Fruit fly (Drosophila melanogaster) whole organism: ENCODE measurements around the gene Cbl.

Source experiments
- CG8478 ChIP-seq: fragments of >200 bp; optimal IDR thresholded peaks from 2 replicates; lab custom pipeline; 2018; ENCODE audit warnings: inconsistent platforms
- Dll ChIP-seq: fragments of >200 bp; optimal IDR thresholded peaks from 2 replicates; lab custom pipeline; 2017
- EcR ChIP-seq, 2 experiments: fragments of >200 bp; optimal IDR thresholded peaks; 2 replicates each; lab custom pipeline; 2017; ENCODE audit warnings: missing biosample characterization in 2 of 2, missing genetic modification characterization in 2 of 2, missing genetic modification reagents in 2 of 2
- pan ChIP-seq: fragments of >200 bp; optimal IDR thresholded peaks from 2 replicates; lab custom pipeline; 2017
- psq ChIP-seq: fragments of >200 bp; optimal IDR thresholded peaks from 2 replicates; lab custom pipeline; 2017
- usp ChIP-seq: fragments of >200 bp; optimal IDR thresholded peaks from 2 replicates; lab custom pipeline; 2017; ENCODE audit warnings: missing biosample characterization, missing genetic modification characterization, mixed read lengths

Gene Cbl

DNA sequence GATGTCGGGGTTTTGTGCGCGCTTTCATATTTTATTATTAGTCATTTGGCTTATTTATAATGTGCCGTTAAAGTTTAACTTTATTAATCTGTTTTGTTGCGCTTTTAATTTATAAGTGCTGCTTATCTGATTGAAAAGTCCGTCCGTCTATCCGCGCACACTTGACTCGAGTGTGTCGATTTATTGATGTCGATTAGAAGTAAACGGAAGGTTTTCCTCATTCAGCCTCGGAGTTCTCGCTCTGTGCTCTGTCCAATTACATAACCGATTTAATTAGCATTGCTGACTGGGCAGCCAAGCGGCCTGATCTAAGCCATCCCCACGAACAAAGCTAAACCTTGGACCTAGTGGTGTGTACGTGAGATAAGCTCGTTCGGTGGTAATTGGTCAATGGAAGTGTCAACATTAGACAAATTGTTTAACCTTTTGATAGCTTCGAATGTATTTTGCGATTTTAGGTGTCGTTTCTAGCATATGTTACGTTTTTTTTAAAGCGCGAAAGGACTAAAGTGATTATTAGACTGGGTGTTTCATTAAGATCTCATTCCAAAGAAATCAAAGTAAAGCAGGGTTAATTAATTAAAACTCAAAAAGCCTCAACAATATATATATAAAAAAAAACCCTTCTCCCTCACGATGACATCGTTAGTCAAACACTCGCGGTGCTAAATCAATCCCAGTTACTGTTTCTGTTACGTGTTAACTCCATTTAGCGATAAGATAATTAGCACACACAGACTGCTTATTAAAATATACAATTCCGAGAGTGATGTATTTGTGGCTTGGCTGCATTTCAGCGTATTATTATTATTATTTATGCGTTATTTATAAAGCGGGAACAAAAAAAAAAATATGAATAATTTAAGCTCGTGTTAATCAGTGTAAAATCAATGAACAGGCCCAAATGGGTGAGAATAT lies 28.9 kb downstream of the Cbl start:
- TF ChIP-seq EcR (GFP tag; optimal IDR thresholded peaks at IDR 0.05; lab: Kevin White, UChicago), result no peak
- TF ChIP-seq pan (lab: Kevin White, UChicago), result no peak
- TF ChIP-seq psq, result no peak
- TF ChIP-seq Dll, result no peak
- TF ChIP-seq usp (GFP tag; lab: Kevin White, UChicago), result no peak
- no peak for TF ChIP-seq CG8478 (lab: Kevin White, UChicago)

DNA sequence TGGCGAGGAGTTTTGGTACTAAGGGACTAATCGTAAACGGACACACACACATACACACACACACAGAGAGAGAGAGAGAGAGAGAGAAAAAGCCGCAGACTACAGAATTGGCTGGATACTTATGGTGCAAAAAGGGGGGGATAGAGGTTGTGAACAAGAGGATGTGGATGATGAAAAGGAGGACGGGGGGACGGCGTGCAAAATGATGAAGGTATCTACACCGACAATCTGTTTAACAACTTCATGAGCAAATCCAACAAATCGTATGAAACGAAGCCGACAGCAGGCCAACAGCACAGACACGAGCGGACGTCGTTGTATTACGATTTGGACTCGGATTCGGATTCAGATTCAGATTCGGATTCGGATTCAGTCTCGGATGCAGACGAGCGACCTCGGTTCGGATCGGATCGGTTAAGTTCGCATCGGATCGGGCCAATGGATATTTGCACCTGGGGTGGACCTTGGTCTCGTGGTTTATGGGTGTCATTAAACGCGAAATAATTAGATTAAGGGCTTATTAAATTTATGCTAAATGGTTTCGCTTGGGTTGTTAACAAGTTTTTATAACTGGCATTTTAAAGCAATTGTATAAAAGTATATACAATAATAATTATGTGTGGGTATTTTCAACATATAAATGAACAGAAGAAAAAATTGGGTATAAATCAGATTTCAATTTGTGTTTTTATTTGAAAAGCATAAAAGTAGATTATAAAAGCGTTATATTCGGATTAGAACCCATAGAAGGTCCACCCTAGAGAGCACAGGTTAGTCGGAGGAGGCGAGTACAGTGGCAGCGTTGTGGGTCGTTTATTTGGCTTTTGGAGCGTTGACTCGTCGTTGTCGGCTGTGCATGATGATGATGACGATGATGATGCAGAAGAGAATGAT lies 30.5 kb downstream of the Cbl start:
- TF ChIP-seq EcR (GFP tag; optimal IDR thresholded peaks at IDR 0.05; lab: Kevin White, UChicago) (peak in 1 of 2 experiments; percentile 19), CG8478 (lab: Kevin White, UChicago) (peak; percentile 9), pan (lab: Kevin White, UChicago) (no peak), usp (GFP tag; lab: Kevin White, UChicago) (no peak)

DNA sequence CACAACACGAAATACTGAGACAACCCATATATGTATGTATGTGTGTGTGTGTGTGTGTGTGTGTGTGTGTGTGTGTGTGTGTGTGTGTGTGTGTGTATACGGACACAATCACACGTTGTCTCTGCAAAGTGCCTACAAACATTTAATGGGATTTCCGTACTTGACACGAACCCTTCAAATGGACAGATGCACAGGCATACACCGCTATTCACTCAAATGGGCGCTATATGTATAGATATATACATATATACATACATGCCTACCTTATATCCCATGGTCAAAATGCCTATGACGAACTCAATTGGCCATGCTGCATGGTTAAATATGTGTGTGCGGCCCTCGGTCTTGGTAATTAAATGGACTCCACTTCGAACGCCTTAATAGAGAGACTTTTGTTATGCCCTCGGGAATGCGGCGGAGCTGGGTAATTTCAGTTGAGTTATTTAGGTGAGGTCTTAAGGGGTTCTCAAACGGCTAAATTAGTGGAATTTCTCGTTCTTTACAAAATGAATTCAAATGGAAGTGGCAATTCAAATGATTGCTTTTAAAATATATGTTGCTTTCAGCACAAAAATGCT lies 31.8 kb downstream of the Cbl start:
- TF ChIP-seq psq (no peak), usp (GFP tag; lab: Kevin White, UChicago) (no peak), Dll (no peak), EcR (GFP tag; optimal IDR thresholded peaks at IDR 0.05; lab: Kevin White, UChicago) (no peak), pan (lab: Kevin White, UChicago) (no peak), CG8478 (lab: Kevin White, UChicago) (no peak)

DNA sequence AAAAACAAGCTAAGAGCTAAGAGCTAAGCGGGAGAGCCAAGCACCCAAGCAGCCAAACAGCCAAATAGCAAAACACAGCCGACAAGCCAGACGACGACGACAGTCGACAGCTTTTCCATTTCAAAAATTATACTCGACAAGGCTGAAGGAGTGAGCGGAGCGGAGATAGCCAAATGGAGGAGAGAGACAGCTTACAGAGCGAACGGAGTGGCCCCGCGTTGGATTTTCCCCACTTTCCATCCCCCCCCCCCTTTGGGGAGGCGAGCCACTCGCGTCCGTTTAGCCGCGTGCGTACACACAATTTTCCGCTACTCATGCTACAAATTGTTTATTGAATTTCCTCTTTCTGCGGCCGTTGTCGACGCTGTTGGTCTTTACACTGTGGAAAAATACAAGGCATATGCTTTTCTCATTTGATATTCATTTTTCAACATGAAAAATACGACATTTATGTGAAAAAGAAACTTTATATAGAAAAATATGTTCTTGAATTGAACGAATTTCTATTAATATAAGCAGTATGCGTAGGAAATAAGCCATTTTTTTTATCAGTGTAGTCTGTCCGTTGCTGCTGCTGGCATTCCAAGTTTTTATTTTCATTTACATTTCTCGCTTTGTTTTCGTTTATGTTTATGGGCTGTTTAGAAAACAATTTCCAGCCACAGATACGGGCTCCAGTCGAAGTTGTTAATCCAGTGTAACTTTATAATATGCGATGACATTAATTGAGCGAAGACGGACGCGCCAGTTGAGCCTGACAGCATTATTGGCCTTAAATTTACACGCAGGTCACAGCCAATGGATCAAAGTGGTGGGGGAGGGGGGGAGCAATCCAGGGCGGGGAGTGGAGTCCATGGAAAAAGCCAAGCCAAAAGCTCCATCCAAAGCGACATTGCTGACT lies 33.4 kb downstream of the Cbl start:
- TF ChIP-seq usp (GFP tag; lab: Kevin White, UChicago) (no peak), Dll (no peak), EcR (GFP tag; optimal IDR thresholded peaks at IDR 0.05; lab: Kevin White, UChicago) (no peak), CG8478 (lab: Kevin White, UChicago) (no peak), pan (lab: Kevin White, UChicago) (no peak), psq (no peak)

dm6 chr3L:8458767-8459614 lies 34.2 kb downstream of the Cbl start:
- TF ChIP-seq EcR (GFP tag; optimal IDR thresholded peaks at IDR 0.05; lab: Kevin White, UChicago) (no peak), Dll (no peak), CG8478 (lab: Kevin White, UChicago) (no peak), psq (no peak), pan (lab: Kevin White, UChicago) (no peak), usp (GFP tag; lab: Kevin White, UChicago) (no peak)

- TF ChIP-seq Dll, result no peak
- TF ChIP-seq EcR (GFP tag; optimal IDR thresholded peaks at IDR 0.05; lab: Kevin White, UChicago), result no peak
- TF ChIP-seq CG8478 (lab: Kevin White, UChicago), result no peak
- no peak for TF ChIP-seq pan (lab: Kevin White, UChicago)
- no peak for TF ChIP-seq usp (GFP tag; lab: Kevin White, UChicago)
- no peak for TF ChIP-seq psq
Observed at dm6 chr3L:8459615-8460004, 34.9 kb downstream of the Cbl start.

DNA sequence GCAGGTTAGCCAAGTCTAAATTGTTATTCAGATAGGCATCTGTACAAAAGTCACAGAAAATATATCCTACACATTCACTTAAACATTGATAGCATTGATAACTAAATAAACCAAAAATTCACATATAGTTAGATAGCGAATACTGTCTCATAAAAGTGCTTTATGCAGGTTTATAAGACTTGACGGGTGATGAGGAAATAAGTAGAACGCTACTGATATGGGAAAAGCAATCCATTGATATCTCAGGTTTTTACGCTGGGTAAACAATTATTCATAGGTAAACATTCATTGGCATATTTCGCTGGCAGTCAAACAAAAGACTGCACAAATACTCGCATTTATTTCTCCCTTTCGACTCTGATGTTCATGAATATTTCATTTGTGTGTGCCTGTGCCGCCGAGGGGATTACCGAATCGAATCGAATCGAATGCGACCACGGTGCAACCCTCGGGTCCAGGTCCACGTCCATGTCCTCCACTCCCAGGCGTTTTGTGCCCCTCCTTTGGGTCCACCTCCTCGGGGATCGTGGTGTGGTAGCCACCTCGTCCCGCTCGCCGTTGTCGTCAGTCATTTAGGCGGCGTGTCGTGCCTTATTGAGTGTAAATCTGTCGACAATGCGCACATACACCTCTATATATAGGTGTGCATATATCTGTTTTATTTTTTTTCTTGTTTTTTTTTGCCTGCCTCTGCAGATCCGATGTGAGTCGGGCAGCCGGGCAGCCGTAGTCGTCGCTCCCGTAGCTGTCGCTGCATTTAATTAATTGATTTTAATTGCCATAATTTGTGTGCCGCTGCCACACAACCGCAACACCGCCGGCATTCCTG lies 35.5 kb downstream of the Cbl start:
- TF ChIP-seq Dll (no peak), pan (lab: Kevin White, UChicago) (no peak), CG8478 (lab: Kevin White, UChicago) (no peak), EcR (GFP tag; optimal IDR thresholded peaks at IDR 0.05; lab: Kevin White, UChicago) (no peak), usp (GFP tag; lab: Kevin White, UChicago) (no peak)

DNA sequence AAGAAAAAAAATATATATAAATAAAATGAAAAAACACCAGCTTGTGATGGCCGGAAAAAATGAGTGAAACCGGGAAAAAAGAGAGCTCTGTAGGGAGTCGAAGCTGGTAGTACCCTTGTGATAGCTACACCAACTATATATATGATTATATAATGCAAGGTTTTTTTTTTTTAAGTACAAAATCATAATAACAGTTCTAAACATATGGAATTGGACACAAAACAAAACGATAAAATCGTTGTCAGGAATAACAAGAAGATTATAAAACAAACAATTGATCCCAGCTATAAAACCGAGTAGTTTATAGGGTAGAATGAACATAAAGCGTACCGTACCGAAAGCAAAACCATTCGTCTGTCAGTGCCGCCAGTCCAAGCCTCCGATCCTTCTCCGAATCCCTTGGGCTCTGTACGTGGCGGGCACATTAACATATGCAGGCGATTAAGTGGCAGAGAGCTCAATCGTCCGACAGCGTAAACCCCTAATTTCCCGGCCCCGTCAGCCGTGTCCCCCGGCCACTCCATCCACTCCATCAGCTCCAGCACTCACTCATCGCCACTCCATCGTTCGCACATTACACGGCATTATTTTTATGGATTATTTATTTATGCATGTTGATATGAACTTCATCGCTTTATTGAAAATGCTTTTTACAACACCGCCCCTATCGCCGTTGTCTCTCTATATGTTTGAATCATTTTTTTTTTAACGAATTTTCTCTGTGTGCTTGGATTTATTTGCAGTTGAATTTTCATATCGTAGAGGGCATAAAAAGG lies 36.7 kb downstream of the Cbl start:
- TF ChIP-seq EcR (GFP tag; optimal IDR thresholded peaks at IDR 0.05; lab: Kevin White, UChicago) (no peak), pan (lab: Kevin White, UChicago) (peak; percentile 65), usp (GFP tag; lab: Kevin White, UChicago) (no peak), CG8478 (lab: Kevin White, UChicago) (no peak), psq (no peak), Dll (no peak)

dm6 chr3L:8480944-8481343 lies 56.2 kb downstream of the Cbl start:
- TF ChIP-seq usp (GFP tag; lab: Kevin White, UChicago), result no peak
- no peak for TF ChIP-seq CG8478 (lab: Kevin White, UChicago)
- TF ChIP-seq EcR (GFP tag; optimal IDR thresholded peaks at IDR 0.05; lab: Kevin White, UChicago), result no peak
- no peak for TF ChIP-seq Dll
- no peak for TF ChIP-seq pan (lab: Kevin White, UChicago)
- TF ChIP-seq psq, result no peak
